Worm (Caenorhabditis elegans): ENCODE measurements around the gene F40G12.7.

The F40G12.7 gene

DNA sequence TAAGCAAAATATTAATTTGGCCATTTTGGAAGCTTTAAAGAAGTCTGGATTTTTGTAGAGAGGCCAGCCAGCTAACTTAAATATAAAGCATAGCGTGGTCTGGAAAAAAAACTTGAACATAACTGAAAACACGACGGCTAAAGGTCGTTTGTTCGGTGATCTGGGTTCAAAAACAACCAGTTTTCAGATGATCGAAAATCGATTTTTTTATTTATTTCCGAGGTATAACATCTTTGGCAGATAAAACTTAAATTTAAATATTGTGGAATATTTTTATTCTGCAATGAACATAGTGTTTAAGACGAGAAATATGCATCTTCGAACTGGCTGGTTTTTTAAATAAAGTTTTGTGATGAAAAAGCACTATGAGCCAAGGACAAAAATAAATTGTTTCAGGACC lies 5.8 kb upstream of the F40G12.7 start, which contains the start of gene F40G12.4:
F40G12.4 (minus strand) TSS at position 101 of the 400 bp plus-strand sequence.
- TF ChIP-seq F16B12.6 (tag; optimal IDR thresholded peaks at IDR 0.05) (no peak), unc-62 (GFP tag; optimal IDR thresholded peaks at IDR 0.05) (no peak), tbx-2 (tag; optimal IDR thresholded peaks at IDR 0.05) (no peak), nhr-85 (tag) (no peak), Y116A8C.19 (tag; optimal IDR thresholded peaks at IDR 0.05; ENCODE audit: borderline replicate concordance) (no peak), unc-130 (tag; optimal IDR thresholded peaks at IDR 0.05) (no peak), alr-1 (tag; optimal IDR thresholded peaks at IDR 0.05; ENCODE audit: borderline replicate concordance) (no peak), dpl-1 (GFP tag; optimal IDR thresholded peaks at IDR 0.05) (no peak), efl-3 (GFP tag; optimal IDR thresholded peaks at IDR 0.05) (no peak)

DNA sequence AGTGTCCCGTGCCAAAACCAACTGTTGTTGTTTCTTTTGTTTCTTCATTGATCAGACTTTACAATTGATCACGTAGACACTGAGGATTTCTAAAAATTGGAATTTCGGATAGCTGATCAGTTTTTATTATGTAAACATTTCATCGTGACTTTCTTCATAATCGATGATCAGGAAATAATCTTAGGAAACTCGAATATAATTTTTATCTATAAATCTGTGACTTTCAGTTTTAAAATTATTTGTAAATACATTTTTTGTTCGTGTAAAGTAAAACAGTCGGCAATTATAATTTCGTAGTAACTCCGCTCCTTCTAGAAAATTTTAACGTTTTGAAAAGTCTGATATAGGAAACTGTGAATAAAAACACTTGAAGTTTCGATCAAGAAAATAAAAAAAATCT lies 3.6 kb upstream of the F40G12.7 start, which contains the start of gene F40G12.5:
F40G12.5 (minus strand) TSS at position 101 of the 400 bp plus-strand sequence.
- TF ChIP-seq aly-2 (tag; optimal IDR thresholded peaks at IDR 0.05): no peak
- TF ChIP-seq nhr-11 (tag; optimal IDR thresholded peaks at IDR 0.05): no peak
- no peak for TF ChIP-seq unc-98 (GFP tag; IDR thresholded peaks at IDR 0.05)
- no peak for TF ChIP-seq zag-1 (tag; optimal IDR thresholded peaks at IDR 0.05)
- TF ChIP-seq sup-37 (GFP tag; optimal IDR thresholded peaks at IDR 0.05): no peak
- no peak for TF ChIP-seq aha-1 (tag; optimal IDR thresholded peaks at IDR 0.05)
- no peak for TF ChIP-seq nhr-12 (tag; optimal IDR thresholded peaks at IDR 0.05)
- no peak for TF ChIP-seq C34B4.2 (tag; optimal IDR thresholded peaks at IDR 0.05)
- TF ChIP-seq elt-2 (tag; optimal IDR thresholded peaks at IDR 0.05): no peak
- no peak for TF ChIP-seq ets-5 (GFP tag; IDR thresholded peaks at IDR 0.05)
- TF ChIP-seq swsn-7 (tag; optimal IDR thresholded peaks at IDR 0.05): no peak
- TF ChIP-seq nhr-71 (tag; optimal IDR thresholded peaks at IDR 0.05): no peak
- TF ChIP-seq jun-1 (tag; optimal IDR thresholded peaks at IDR 0.05): no peak

DNA sequence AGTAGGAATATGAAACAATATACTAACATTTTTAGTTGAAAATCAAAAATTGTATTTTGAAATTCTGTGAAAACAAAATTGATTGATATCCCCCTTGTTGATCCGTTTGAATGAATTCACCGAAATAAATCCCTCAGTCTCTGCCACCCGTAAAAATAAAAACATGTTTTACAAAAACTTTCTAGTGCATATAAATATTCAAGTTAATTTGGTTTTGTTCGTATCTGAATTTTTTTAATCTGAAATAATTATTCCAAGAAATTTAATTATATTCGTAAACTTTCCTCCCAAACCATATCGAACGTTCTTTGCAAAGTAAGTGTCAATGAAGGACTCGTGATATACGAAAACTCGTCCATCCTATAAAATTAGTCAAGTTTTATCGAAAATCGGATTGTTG lies 1.3 kb upstream of the F40G12.7 start, which contains the start of gene F40G12.6:
F40G12.6 (minus strand) TSS at position 101 of the 400 bp plus-strand sequence.
- TF ChIP-seq hlh-17 (GFP tag; optimal IDR thresholded peaks at IDR 0.05; ENCODE audit: borderline replicate concordance) (no peak), mab-9 (GFP tag; IDR thresholded peaks at IDR 0.05) (no peak), hlh-4 (tag; optimal IDR thresholded peaks at IDR 0.05) (no peak), nhr-237 (tag; optimal IDR thresholded peaks at IDR 0.05) (no peak), skn-1 (tag; optimal IDR thresholded peaks at IDR 0.05) (no peak), ceh-8 (GFP tag; optimal IDR thresholded peaks at IDR 0.05) (no peak), nhr-76 (tag; optimal IDR thresholded peaks at IDR 0.05) (no peak), lin-15B (tag; optimal IDR thresholded peaks at IDR 0.05) (no peak)

DNA sequence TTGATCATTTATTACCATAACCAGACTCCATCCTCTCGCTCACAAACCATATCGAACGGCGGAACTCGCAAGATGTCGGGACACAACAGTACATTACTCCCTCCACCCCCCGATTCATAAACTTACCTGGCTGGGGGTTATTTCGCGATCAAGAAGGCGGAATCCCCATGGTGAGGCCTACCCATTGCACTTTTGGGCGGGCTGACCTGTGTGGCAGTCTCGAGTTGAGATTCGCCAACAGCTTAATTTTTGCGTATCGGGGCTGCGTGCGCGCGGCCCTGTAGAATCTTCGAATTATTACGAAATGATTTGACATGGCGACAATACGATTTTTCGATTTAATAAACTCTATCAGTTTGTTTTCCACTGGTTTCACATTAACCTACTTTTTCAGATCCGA lies 3.1 kb downstream of the F40G12.7 start:
- peak; percentile 40 for TF ChIP-seq snpc-4 (tag; optimal IDR thresholded peaks at IDR 0.05)

DNA sequence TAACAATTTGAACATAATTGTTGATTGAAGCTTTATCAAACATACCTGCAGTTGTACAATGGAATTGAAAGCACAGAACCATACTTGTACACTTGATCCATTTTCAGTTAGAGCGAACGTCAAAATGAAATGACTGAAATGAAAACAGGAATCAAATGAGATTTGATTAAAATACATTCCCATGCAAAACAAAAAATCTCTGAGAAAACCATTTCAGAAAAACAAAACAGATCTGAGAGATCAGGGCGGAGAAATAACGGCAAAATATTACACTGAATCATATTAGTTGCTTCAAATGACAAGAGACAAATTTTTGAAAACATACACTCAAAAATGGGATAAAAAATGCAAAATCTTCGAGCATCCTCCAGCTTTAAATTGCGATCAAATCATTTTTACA lies 5.4 kb downstream of the F40G12.7 start, which contains the start of gene srt-33:
srt-33 (minus strand) TSS at position 101 of the 400 bp plus-strand sequence.
- no peak for TF ChIP-seq pag-3 (tag; optimal IDR thresholded peaks at IDR 0.05; ENCODE audit: borderline replicate concordance, insufficient read depth)
- no peak for TF ChIP-seq unc-30 (tag; optimal IDR thresholded peaks at IDR 0.05)
- TF ChIP-seq nhr-84 (tag; optimal IDR thresholded peaks at IDR 0.05): no peak
- TF ChIP-seq Y116A8C.19 (tag; optimal IDR thresholded peaks at IDR 0.05; ENCODE audit: borderline replicate concordance): no peak
- TF ChIP-seq fkh-8 (tag; optimal IDR thresholded peaks at IDR 0.05): no peak
- TF ChIP-seq lsy-2 (tag; optimal IDR thresholded peaks at IDR 0.05): no peak
- no peak for TF ChIP-seq F16B12.6 (tag; optimal IDR thresholded peaks at IDR 0.05)
- no peak for TF ChIP-seq lir-3 (tag; optimal IDR thresholded peaks at IDR 0.05; ENCODE audit: poor library complexity)
- TF ChIP-seq dsc-1 (tag; optimal IDR thresholded peaks at IDR 0.05): no peak
- TF ChIP-seq unc-98 (GFP tag; IDR thresholded peaks at IDR 0.05): no peak
- no peak for TF ChIP-seq C16A3.4 (tag; optimal IDR thresholded peaks at IDR 0.05)
- TF ChIP-seq zip-4 (GFP tag; optimal IDR thresholded peaks at IDR 0.05): no peak
- TF ChIP-seq egl-27 (tag; optimal IDR thresholded peaks at IDR 0.05): no peak
- no peak for TF ChIP-seq rnt-1 (tag; optimal IDR thresholded peaks at IDR 0.05)
- no peak for TF ChIP-seq aly-2 (tag; optimal IDR thresholded peaks at IDR 0.05)
- no peak for TF ChIP-seq ceh-88 (GFP tag; IDR thresholded peaks at IDR 0.05)
- no peak for TF ChIP-seq nhr-47 (tag; optimal IDR thresholded peaks at IDR 0.05)
- TF ChIP-seq dpl-1 (GFP tag; optimal IDR thresholded peaks at IDR 0.05): no peak
- no peak for TF ChIP-seq nhr-19 (GFP tag; conservative IDR thresholded peaks at IDR 0.05)

Measured in whole organism, L1 larva.